Fruit fly (Drosophila melanogaster): Measurements from ENCODE around the gene CG2162.

DNA sequence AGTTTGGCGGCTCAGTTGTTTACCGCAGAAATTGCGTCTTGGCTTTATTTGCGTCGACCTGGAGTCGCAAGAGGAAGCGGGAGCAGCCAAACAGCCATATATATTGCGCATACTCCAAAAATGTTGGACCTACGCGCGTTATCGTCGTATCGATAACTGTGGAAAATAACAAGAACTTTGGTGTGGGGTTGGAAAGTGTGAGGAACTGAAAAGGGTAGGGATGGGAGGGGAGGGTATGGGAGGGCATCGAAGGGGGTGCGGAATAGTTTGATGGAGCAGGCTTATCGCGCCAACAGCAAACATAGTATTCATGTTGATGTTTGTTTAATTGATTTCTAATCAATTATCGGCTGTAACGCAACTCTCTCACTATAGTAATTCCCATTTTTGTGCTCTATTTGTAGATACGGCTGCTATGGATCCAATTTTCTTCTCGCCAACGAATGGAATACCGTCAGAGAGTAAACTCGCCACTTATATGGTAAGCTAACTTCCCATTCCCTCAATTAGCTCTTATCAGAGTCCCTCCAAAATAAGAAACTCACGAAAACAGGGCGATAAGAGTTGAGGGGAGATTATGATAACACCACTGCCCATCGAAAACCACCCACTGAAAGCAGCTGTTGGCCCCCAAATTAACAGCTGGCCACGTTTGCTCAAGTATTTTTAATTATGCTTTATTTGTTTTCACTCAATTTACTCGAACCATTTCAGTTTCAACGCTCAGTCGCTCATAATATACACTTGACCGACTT, 48.5 kb downstream of the CG2162 start:
- TF ChIP-seq Ets96B (tag; optimal IDR thresholded peaks at IDR 0.05) (no peak), fd59A (GFP tag; optimal IDR thresholded peaks at IDR 0.05) (no peak), Hr39 (GFP tag; optimal IDR thresholded peaks at IDR 0.05) (no peak), Ets21C (GFP tag; optimal IDR thresholded peaks at IDR 0.05) (no peak), CG11762 (GFP tag; optimal IDR thresholded peaks at IDR 0.05; ENCODE audit: insufficient read depth) (no peak), CG16779 (tag; optimal IDR thresholded peaks at IDR 0.05) (no peak), CG9139 (GFP tag; optimal IDR thresholded peaks at IDR 0.05) (no peak), spab (GFP tag; optimal IDR thresholded peaks at IDR 0.05) (no peak), CG1621 (tag; optimal IDR thresholded peaks at IDR 0.05) (no peak), CG34406 (GFP tag; optimal IDR thresholded peaks at IDR 0.05) (no peak), CG6163 (GFP tag; IDR thresholded peaks at IDR 0.05) (no peak), svp (GFP tag) (no peak)

Measured in whole organism, prepupa.